Worm (Caenorhabditis elegans) whole organism, young adult: ENCODE data around the gene srx-59.

Experiments
- cebp-2 ChIP-seq: fragments of 200-800 bp; sonication (Bioruptor generic); IDR thresholded peaks from 2 replicates; pipeline ENCODE4 v1.3.6; 2022; ENCODE audit warnings: missing genetic modification characterization, missing compliant biosample characterization
- ets-4 ChIP-seq: fragments of 200-800 bp; sonication (Bioruptor generic); optimal IDR thresholded peaks from 2 replicates; lab custom pipeline; 2018; ENCODE audit warnings: mild to moderate bottlenecking, missing genetic modification characterization, missing compliant biosample characterization
- let-607 ChIP-seq, 2 experiments: fragments of 200-800 bp in 1 of 2; sonication (Bioruptor generic) in 1 of 2; sonication (generic microtip) in 1 of 2; optimal IDR thresholded peaks; 2 replicates each; lab custom pipeline; 2016 to 2018; ENCODE audit warnings: mild to moderate bottlenecking in 2 of 2, missing compliant biosample characterization in 2 of 2, missing genetic modification characterization in 2 of 2, moderate library complexity in 2 of 2, missing genotype in 1 of 2

DNA sequence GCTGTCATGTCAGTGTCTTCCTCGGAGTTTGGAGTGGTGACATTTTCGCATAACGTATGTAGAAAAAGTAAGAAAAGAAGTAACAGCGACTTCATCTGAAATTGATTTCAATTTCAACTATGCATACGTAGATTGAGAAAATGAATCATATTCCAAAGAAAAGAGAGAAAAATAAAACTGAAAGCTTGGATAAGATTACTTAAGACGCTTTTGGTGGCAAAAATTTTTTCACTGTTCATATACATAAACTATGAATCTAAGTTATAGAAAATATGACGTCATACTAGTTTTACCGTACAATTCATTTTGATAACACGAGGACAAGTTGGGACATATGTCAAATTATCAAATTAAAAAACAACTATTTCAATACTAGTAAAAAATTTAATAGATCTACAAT lies 37.5 kb upstream of the srx-59 start, which contains the start of gene lipl-6:
- TF ChIP-seq ets-4 (GFP tag; lab: Kevin White, UChicago) (no peak), let-607 (tag; optimal IDR thresholded peaks at IDR 0.05; lab: Kevin White, UChicago) (no peak), cebp-2 (no peak)
